Fruit fly (Drosophila melanogaster) whole organism, adult: Measurements from ENCODE around the gene CG13135.

Source experiments
- CG12768 ChIP-seq: fragments of 200-800 bp; sonication (Bioruptor generic); optimal IDR thresholded peaks from 2 replicates; lab custom pipeline; 2017; ENCODE audit warnings: missing biosample characterization, missing genetic modification characterization, mild to moderate bottlenecking, moderate library complexity, missing genetic modification reagents
- CG5204 ChIP-seq: fragments of 200-800 bp; sonication (Bioruptor generic); optimal IDR thresholded peaks from 2 replicates; lab custom pipeline; 2016; ENCODE audit warnings: missing biosample characterization, missing genetic modification characterization
- Crg-1 ChIP-seq: fragments of 200-800 bp; sonication (Bioruptor generic); optimal IDR thresholded peaks from 2 replicates; lab custom pipeline; 2016; ENCODE audit warnings: missing biosample characterization, missing genetic modification characterization
- Mnt ChIP-seq: fragments of 200-800 bp; sonication (Bioruptor generic); optimal IDR thresholded peaks from 2 replicates; lab custom pipeline; 2016; ENCODE audit warnings: missing biosample characterization, mild to moderate bottlenecking, missing genetic modification characterization
- kay ChIP-seq: fragments of 200-800 bp; sonication (Bioruptor generic); peaks from one replicate; lab custom pipeline; 2016; ENCODE audit warnings: missing biosample characterization, missing genetic modification characterization, borderline replicate concordance
- pad ChIP-seq: fragments of 200-800 bp; sonication (Bioruptor generic); optimal IDR thresholded peaks from 3 replicates; lab custom pipeline; 2017; ENCODE audit warnings: missing biosample characterization, missing genetic modification characterization, mild to moderate bottlenecking, moderate library complexity, missing genetic modification reagents

DNA sequence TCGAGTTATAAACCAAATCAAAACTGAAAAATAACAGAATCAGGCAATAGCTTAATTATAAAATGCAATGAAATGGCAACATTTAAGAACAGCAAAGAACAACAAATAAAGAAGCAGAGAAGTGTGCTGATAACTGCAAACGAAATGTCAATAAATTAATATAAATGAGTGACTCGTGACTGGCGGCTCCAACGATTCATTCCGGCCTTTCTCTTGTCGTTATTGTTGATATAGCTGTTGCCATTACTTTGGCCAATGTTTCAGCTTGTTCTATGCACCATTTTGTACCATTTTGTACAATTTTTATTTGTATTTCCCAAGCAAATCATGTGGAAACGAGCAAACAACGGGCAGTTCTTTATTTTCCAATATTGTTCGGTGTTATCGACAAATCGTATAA lies 23.0 kb upstream of the CG13135 start:
- no peak for TF ChIP-seq Mnt (GFP tag; lab: Kevin White, UChicago)
- TF ChIP-seq Crg-1 (GFP tag; lab: Kevin White, UChicago) = no peak
- no peak for TF ChIP-seq pad (GFP tag; lab: Kevin White, UChicago)
- TF ChIP-seq CG5204 = no peak
- TF ChIP-seq CG12768 (GFP tag; lab: Kevin White, UChicago) = no peak
- TF ChIP-seq kay (GFP tag; lab: Kevin White, UChicago) = no peak
